Worm (Caenorhabditis elegans): ENCODE measurements around the gene hdl-2.

DNA sequence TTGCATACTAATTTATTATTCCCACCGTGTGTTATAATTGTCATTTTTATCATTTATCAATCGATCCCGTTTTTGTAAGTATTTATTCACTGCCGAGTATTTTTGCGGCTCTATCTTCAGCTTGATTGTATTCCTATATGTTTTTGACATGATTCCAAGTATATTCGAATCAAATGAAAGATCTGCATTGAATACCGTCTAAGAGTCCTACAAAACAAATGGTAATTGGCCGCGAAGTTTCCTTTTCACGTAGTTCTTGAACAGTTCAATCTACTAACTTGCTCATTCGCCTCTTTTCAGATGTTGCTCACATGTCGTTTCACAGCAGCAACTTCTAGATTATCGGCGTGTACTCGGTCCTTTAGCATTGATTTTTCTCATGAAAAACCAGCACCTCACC lies 18.6 kb downstream of the hdl-2 start, which contains the start of gene C27B7.2:
- TF ChIP-seq ceh-82 (tag; optimal IDR thresholded peaks at IDR 0.05) (no peak), elt-3 (tag; optimal IDR thresholded peaks at IDR 0.05) (no peak), lin-15B (tag; optimal IDR thresholded peaks at IDR 0.05) (no peak), nhr-28 (tag; optimal IDR thresholded peaks at IDR 0.05) (no peak), lin-39 (tag; optimal IDR thresholded peaks at IDR 0.05) (no peak), pqm-1 (tag; optimal IDR thresholded peaks at IDR 0.05) (no peak), C04F5.9 (tag; optimal IDR thresholded peaks at IDR 0.05) (no peak), ztf-11 (tag; optimal IDR thresholded peaks at IDR 0.05) (no peak), dsc-1 (tag; optimal IDR thresholded peaks at IDR 0.05) (no peak), nhr-237 (tag; optimal IDR thresholded peaks at IDR 0.05) (no peak), nhr-71 (tag; optimal IDR thresholded peaks at IDR 0.05) (no peak)

Measured in whole organism, L1 larva.